Fruit fly (Drosophila melanogaster): Measurements from ENCODE around the gene RhoGAP93B.

The RhoGAP93B gene

dm6 chr3R:21092829-21093228 lies 4.8 kb downstream of the RhoGAP93B start:
- TF ChIP-seq CG15710 (tag; optimal IDR thresholded peaks at IDR 0.05), result no peak
- no peak for TF ChIP-seq CG34367 (tag; optimal IDR thresholded peaks at IDR 0.05)
- TF ChIP-seq CG14655 (GFP tag; optimal IDR thresholded peaks at IDR 0.05), result no peak
- no peak for TF ChIP-seq Ets98B (GFP tag; IDR thresholded peaks at IDR 0.05)
- TF ChIP-seq CG9948 (tag; optimal IDR thresholded peaks at IDR 0.05), result no peak
- TF ChIP-seq Pif1B (GFP tag; optimal IDR thresholded peaks at IDR 0.05), result no peak

- TF ChIP-seq Snoo (tag; optimal IDR thresholded peaks at IDR 0.05), result no peak
- TF ChIP-seq CG8159 (tag; optimal IDR thresholded peaks at IDR 0.05), result no peak
- no peak for TF ChIP-seq Ets98B (GFP tag; IDR thresholded peaks at IDR 0.05)
- TF ChIP-seq EcR (GFP tag; optimal IDR thresholded peaks at IDR 0.05), result peak; percentile 64
- no peak for TF ChIP-seq CG9948 (tag; optimal IDR thresholded peaks at IDR 0.05)
- no peak for TF ChIP-seq D1 (tag; optimal IDR thresholded peaks at IDR 0.05)
- no peak for TF ChIP-seq CG34367 (tag; optimal IDR thresholded peaks at IDR 0.05)
- TF ChIP-seq CG12605 (GFP tag; IDR thresholded peaks at IDR 0.05), result no peak
These were observed 5.6 kb downstream of the RhoGAP93B start for dm6 chr3R:21092036-21092435.

DNA sequence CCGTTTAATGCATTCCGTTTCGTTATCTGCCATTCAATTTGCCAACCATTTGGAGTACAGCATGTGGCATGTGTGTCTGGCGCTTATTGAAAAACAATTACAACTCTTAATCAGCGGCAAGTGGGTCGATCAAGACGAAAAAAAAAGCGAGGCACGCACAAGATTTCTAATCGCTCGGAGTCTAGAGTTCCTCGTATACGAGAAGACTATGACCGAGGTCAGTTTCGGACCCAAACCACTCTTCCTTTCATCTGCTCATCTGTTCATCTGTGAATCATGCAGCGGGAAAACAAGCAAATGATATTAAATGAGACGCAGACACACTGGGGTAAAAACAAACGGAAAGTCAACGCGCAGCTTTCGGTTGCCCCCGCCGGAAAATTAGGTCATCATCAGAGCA lies 6.1 kb downstream of the RhoGAP93B start:
- TF ChIP-seq fd96Ca (GFP tag; IDR thresholded peaks at IDR 0.05) (no peak), Ets98B (GFP tag; IDR thresholded peaks at IDR 0.05) (no peak), CG14655 (GFP tag; optimal IDR thresholded peaks at IDR 0.05) (no peak), CG4496 (GFP tag; IDR thresholded peaks at IDR 0.05) (peak; percentile 40; the same call in 1 of the 3 replicates), D1 (tag; optimal IDR thresholded peaks at IDR 0.05) (no peak)

dm6 chr3R:21090230-21091021 lies 7.2 kb downstream of the RhoGAP93B start:
- TF ChIP-seq CG13204 (GFP tag; optimal IDR thresholded peaks at IDR 0.05), result peak; percentile 20
- peak; percentile 62 for TF ChIP-seq EcR (GFP tag; optimal IDR thresholded peaks at IDR 0.05)
- TF ChIP-seq CG14655 (GFP tag; optimal IDR thresholded peaks at IDR 0.05), result no peak
- TF ChIP-seq fd96Ca (GFP tag; IDR thresholded peaks at IDR 0.05), result no peak
- no peak for TF ChIP-seq CG10348 (GFP tag; IDR thresholded peaks at IDR 0.05)
- no peak for TF ChIP-seq Pif1B (GFP tag; optimal IDR thresholded peaks at IDR 0.05)

- peak; percentile 12 for TF ChIP-seq gl (tag; optimal IDR thresholded peaks at IDR 0.05)
- TF ChIP-seq CG12605 (GFP tag; IDR thresholded peaks at IDR 0.05), result 0 out of 2 replicates have a peak, but pooled peaks have one; percentile 31
- peak; percentile 42; the same call in 1 of the 3 replicates for TF ChIP-seq fd96Ca (GFP tag; IDR thresholded peaks at IDR 0.05)
- peak; percentile 32 for TF ChIP-seq CG8159 (tag; optimal IDR thresholded peaks at IDR 0.05)
- peak; percentile 54; the same call in 1 of the 3 replicates for TF ChIP-seq CG4496 (GFP tag; IDR thresholded peaks at IDR 0.05)
- no peak for TF ChIP-seq CG8301 (tag; optimal IDR thresholded peaks at IDR 0.05)
- peak; percentile 60 for TF ChIP-seq Pif1A (GFP tag; optimal IDR thresholded peaks at IDR 0.05)
- peak; percentile 41 for TF ChIP-seq CG34367 (tag; optimal IDR thresholded peaks at IDR 0.05)
- TF ChIP-seq EcR (GFP tag; optimal IDR thresholded peaks at IDR 0.05), result no peak
- peak; percentile 43 for TF ChIP-seq Snoo (tag; optimal IDR thresholded peaks at IDR 0.05)
- TF ChIP-seq Ets98B (GFP tag; IDR thresholded peaks at IDR 0.05), result peak; percentile 27; the same call in 1 of the 2 replicates
- peak; percentile 29; the same call in 1 of the 2 replicates for TF ChIP-seq CG32121 (GFP tag; IDR thresholded peaks at IDR 0.05)
- peak; percentile 64 for TF ChIP-seq Pif1B (GFP tag; optimal IDR thresholded peaks at IDR 0.05)
- no peak for TF ChIP-seq CG13204 (GFP tag; optimal IDR thresholded peaks at IDR 0.05)
These were observed 8.2 kb downstream of the RhoGAP93B start for dm6 chr3R:21089416-21089815.

DNA sequence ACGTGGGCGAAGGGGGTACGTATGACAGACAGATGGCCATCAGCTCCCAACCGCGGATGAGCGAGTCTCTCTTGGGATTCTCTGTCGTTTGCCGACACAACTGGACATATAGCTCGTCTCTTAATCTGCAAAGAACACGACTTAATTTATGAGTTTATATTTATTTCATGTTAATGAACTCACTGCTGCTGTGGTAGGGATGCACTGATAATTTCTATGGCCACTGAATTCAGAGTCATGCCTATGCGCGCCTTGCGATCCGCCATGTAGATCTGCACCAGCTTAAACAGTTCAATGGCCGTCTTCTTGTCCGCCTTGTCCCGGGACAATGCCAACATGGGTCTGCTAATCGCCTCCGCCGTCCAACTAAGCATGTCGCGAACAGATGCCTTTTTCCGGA lies 12.6 kb downstream of the RhoGAP93B start:
- TF ChIP-seq Ets98B (GFP tag; IDR thresholded peaks at IDR 0.05) (no peak), D1 (tag; optimal IDR thresholded peaks at IDR 0.05) (no peak), EcR (GFP tag; optimal IDR thresholded peaks at IDR 0.05) (peak; percentile 87)

- TF ChIP-seq CG32121 (GFP tag; IDR thresholded peaks at IDR 0.05) (no peak), CG10348 (GFP tag; IDR thresholded peaks at IDR 0.05) (no peak)
These were observed 16.6 kb downstream of the RhoGAP93B start, which contains the start of gene HHEX for dm6 chr3R:21080876-21081586. Gene HHEX (minus strand): TSS chr3R:21080926.

DNA sequence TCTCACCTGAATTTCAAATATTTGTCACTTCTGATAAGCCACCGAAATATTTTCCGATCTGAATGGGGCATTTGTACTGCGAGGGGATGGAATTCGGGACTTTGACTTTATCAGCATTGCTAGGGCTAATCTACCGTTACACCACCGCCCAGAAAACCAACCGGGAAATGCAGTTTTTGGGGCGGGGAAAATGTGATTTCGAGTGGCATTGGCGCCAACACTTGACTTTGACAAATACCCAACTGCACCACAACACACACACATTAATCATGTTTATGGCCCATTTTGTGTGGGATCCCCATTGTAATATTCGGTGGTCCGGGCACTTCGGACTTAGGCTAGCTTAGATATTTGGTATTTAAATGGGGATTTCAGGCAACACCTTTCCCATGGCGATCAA lies 18.7 kb downstream of the RhoGAP93B start:
- TF ChIP-seq rn (GFP tag; IDR thresholded peaks at IDR 0.05), result no peak
- TF ChIP-seq Pif1A (GFP tag; optimal IDR thresholded peaks at IDR 0.05), result no peak
- no peak for TF ChIP-seq CG10348 (GFP tag; IDR thresholded peaks at IDR 0.05)
- TF ChIP-seq CG8159 (tag; optimal IDR thresholded peaks at IDR 0.05), result no peak
- no peak for TF ChIP-seq CG14655 (GFP tag; optimal IDR thresholded peaks at IDR 0.05)
- no peak for TF ChIP-seq CG8301 (tag; optimal IDR thresholded peaks at IDR 0.05)
- no peak for TF ChIP-seq gl (tag; optimal IDR thresholded peaks at IDR 0.05)
- TF ChIP-seq CG17806 (tag; optimal IDR thresholded peaks at IDR 0.05), result no peak
- TF ChIP-seq CG9948 (tag; optimal IDR thresholded peaks at IDR 0.05), result no peak
- TF ChIP-seq CG32121 (GFP tag; IDR thresholded peaks at IDR 0.05), result no peak
- TF ChIP-seq CG13204 (GFP tag; optimal IDR thresholded peaks at IDR 0.05), result no peak
- TF ChIP-seq fd96Ca (GFP tag; IDR thresholded peaks at IDR 0.05), result no peak
- TF ChIP-seq EcR (GFP tag; optimal IDR thresholded peaks at IDR 0.05), result no peak
- no peak for TF ChIP-seq Ets98B (GFP tag; IDR thresholded peaks at IDR 0.05)
- TF ChIP-seq Pif1B (GFP tag; optimal IDR thresholded peaks at IDR 0.05), result no peak
- TF ChIP-seq D1 (tag; optimal IDR thresholded peaks at IDR 0.05), result no peak
- no peak for TF ChIP-seq Snoo (tag; optimal IDR thresholded peaks at IDR 0.05)
- no peak for TF ChIP-seq CG4496 (GFP tag; IDR thresholded peaks at IDR 0.05)

Measured in whole organism, pupa.